Worm (Caenorhabditis elegans) whole organism, mixed stage, embryonic: Measurements from ENCODE around the gene Y38F1A.8.

Experiments
- nhr-12 ChIP-seq: fragments of 150-350 bp; optimal IDR thresholded peaks from 2 replicates; lab custom pipeline; 2014; ENCODE audit warnings: missing biosample characterization, missing genetic modification characterization
- nhr-237 ChIP-seq: fragments of 150-350 bp; optimal IDR thresholded peaks from 2 replicates; lab custom pipeline; 2014; ENCODE audit warnings: missing biosample characterization, missing genetic modification characterization
- snpc-4 ChIP-seq: fragments of 150-350 bp; optimal IDR thresholded peaks from 2 replicates; lab custom pipeline; 2014; ENCODE audit warnings: missing biosample characterization, missing genetic modification characterization
- ztf-11 ChIP-seq: fragments of 150-350 bp; optimal IDR thresholded peaks from 2 replicates; lab custom pipeline; 2014; ENCODE audit warnings: missing biosample characterization, missing genetic modification characterization

DNA sequence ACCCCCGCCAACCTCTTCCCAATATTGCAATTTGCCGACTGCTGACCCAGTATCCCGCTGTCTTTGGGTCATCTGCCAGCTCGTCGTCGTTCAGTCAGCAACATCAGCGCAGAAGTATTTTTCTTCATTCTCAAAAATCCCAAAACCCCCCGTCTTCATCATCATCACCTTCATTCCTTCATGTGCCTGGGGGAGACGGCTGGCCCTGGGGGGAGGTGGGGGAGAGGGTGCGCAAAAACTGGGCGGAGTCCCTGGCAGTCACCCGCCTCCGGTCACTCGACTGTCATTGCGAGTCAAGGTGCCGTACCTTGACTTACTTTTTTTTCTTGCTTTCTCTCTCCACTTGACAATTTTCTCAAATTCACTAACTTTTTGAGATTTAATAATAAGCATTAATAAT lies 12.9 kb downstream of the Y38F1A.8 start:
- TF ChIP-seq snpc-4 (tag; lab: Kevin White, UChicago) (no peak), ztf-11 (no peak), nhr-12 (no peak), nhr-237 (no peak)
